Worm (Caenorhabditis elegans) whole organism, L1 larva: ENCODE measurements around the gene sri-70.

ENCODE experiments used
- C04F5.9 ChIP-seq: sonication (generic microtip); optimal IDR thresholded peaks from 2 replicates; lab custom pipeline; 2016; ENCODE audit warnings: missing genetic modification characterization, missing compliant biosample characterization
- ceh-8 ChIP-seq: fragments of 200-800 bp; sonication (Bioruptor generic); optimal IDR thresholded peaks from 2 replicates; lab custom pipeline; 2018; ENCODE audit warnings: mild to moderate bottlenecking, missing genetic modification characterization, moderate library complexity, missing compliant biosample characterization
- egl-27 ChIP-seq, 2 experiments: fragments of 150-350 bp in 1 of 2; sonication (generic microtip); optimal IDR thresholded peaks; 3 replicates each; lab custom pipeline; 2017 to 2018; ENCODE audit warnings: missing biosample characterization in 2 of 2, missing genetic modification characterization in 2 of 2, missing genetic modification reagents in 2 of 2
- lin-15B ChIP-seq: fragments of 150-350 bp; sonication (generic microtip); optimal IDR thresholded peaks from 3 replicates; lab custom pipeline; 2014; ENCODE audit warnings: missing biosample characterization, missing genetic modification characterization
- zag-1 ChIP-seq: fragments of 150-350 bp; optimal IDR thresholded peaks from 2 replicates; lab custom pipeline; 2014; ENCODE audit warnings: missing biosample characterization, missing genetic modification characterization

DNA sequence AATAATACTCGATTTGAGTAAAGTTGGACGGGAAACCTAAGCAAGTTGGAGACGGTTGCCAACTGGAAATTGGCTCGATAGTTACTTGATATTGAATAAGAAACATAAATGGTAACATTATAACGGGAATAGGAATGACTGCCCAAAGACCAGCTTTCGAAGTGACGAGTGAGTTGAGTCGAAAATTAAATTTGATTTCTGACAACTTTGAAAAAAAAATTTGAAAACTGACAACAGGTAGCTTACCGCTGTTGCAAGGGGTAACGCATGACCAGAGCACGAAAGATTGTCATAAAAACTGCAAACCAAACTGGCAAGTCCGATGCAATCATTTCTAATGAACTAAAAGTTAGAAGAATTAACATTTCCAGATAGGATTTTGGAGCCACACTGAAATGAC, 10.1 kb upstream of the sri-70 start:
- TF ChIP-seq zag-1 (tag; lab: Kevin White, UChicago) (no peak), egl-27 (tag; optimal IDR thresholded peaks at IDR 0.05; lab: Kevin White, UChicago) (no peak), ceh-8 (GFP tag; lab: Kevin White, UChicago) (no peak), C04F5.9 (tag; lab: Kevin White, UChicago) (no peak), lin-15B (tag; lab: Kevin White, UChicago) (no peak)
